Fruit fly (Drosophila melanogaster): ENCODE measurements around the gene CG8087.

The CG8087 gene

DNA sequence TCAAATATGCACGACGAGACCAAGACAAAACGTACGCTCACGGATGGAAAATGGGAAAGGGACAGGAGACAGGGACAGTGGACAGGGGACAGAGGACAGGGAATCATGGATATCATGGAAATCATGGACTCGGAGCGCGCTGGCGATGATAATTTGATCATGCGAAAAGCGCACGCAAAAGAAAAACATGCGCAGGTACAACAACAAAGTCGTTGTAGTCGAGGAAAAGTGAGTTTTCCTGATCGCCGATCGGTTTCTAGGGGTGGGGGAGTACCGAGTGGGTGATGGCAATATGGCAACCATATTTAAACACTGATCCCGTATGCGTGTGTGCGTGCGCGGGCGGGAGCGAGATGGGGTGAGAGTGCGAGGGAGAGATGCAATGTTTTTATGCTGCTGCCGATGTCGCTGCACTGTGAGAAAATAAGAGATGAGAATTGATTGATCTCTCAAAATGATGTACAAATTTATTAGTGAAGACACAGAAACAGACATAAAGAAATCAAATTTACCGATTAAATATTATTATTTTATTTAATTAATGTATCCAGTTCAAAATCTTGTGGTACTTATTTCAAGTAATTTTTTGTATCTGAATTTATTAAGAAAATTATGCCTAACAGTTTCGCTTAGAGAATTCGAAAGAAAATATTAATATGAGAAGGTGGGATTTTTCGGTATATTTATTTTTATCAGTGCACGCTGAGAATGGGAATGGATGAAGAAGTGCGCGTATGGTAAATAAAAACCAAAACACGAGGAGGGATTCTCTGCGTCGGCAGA is 26.3 kb upstream of the CG8087 start (continued):
- TF ChIP-seq salr (GFP tag; optimal IDR thresholded peaks at IDR 0.05) (peak in 1 of 2 experiments; percentile 71), CG11762 (GFP tag; optimal IDR thresholded peaks at IDR 0.05; ENCODE audit: insufficient read depth) (peak; percentile 20), CG8119 (GFP tag; IDR thresholded peaks at IDR 0.05) (peak; percentile 78), net (GFP tag; optimal IDR thresholded peaks at IDR 0.05) (peak; percentile 55), Gug (GFP tag; IDR thresholded peaks at IDR 0.05) (no peak; the same call in 1 of the 2 replicates), cyc (GFP tag; optimal IDR thresholded peaks at IDR 0.05) (no peak), CG10669 (GFP tag; optimal IDR thresholded peaks at IDR 0.05) (peak; percentile 62), CG11902 (GFP tag; optimal IDR thresholded peaks at IDR 0.05) (no peak), CG11294 (GFP tag; IDR thresholded peaks at IDR 0.05) (no peak), lz (GFP tag; optimal IDR thresholded peaks at IDR 0.05) (no peak), CG34406 (GFP tag; optimal IDR thresholded peaks at IDR 0.05) (peak; percentile 63), dac (GFP tag; optimal IDR thresholded peaks at IDR 0.05) (no peak), OdsH (GFP tag; optimal IDR thresholded peaks at IDR 0.05) (peak; percentile 66), fd85E (GFP tag; optimal IDR thresholded peaks at IDR 0.05) (no peak), CG9139 (GFP tag; optimal IDR thresholded peaks at IDR 0.05) (peak; percentile 46), CG4318 (GFP tag; optimal IDR thresholded peaks at IDR 0.05) (peak; percentile 47), ss (GFP tag; optimal IDR thresholded peaks at IDR 0.05) (peak; percentile 64 to 66), esn (GFP tag; optimal IDR thresholded peaks at IDR 0.05) (peak; percentile 20), CG1621 (tag; optimal IDR thresholded peaks at IDR 0.05) (peak; percentile 45), Smox (GFP tag; optimal IDR thresholded peaks at IDR 0.05) (peak; percentile 11)

DNA sequence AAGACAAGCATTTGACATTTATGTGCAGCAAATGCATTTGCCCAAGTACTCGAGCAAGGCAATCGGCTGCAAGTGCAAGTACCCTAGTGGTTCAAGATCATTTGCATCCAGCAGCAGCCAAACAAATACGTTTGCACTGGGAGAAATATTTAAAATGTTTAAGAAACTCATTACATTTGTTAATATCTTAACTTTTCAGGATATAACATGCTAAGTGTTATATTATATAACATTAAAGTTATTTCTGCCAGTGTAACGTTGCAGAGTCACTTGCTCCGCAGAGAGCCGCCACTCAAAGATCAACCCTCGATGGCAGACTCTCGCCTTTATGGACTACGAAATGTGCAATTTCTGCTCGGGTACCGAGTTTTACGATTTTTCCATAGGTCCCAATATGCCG is 24.9 kb upstream of the CG8087 start:
- TF ChIP-seq Eip78C (GFP tag), result peak; percentile 74
- TF ChIP-seq CG6808 (GFP tag; optimal IDR thresholded peaks at IDR 0.05), result peak; percentile 5
- TF ChIP-seq CG3919 (GFP tag; optimal IDR thresholded peaks at IDR 0.05), result peak; percentile 2
- no peak for TF ChIP-seq Hr38 (GFP tag; optimal IDR thresholded peaks at IDR 0.05)
- TF ChIP-seq dsx (GFP tag; optimal IDR thresholded peaks at IDR 0.05; ENCODE audit: poor library complexity, severe bottlenecking), result peak; percentile 44
- TF ChIP-seq CG15336 (GFP tag; IDR thresholded peaks at IDR 0.05), result 0 out of 2 replicates have a peak, but pooled peaks have one; percentile 33
- peak; percentile 29 for TF ChIP-seq CG10669 (GFP tag; optimal IDR thresholded peaks at IDR 0.05)
- TF ChIP-seq acj6 (GFP tag; optimal IDR thresholded peaks at IDR 0.05), result peak; percentile 9
- peak in 1 of 2 experiments; percentile 20 for TF ChIP-seq ss (GFP tag; optimal IDR thresholded peaks at IDR 0.05)
- peak; percentile 1 for TF ChIP-seq achi (GFP tag; optimal IDR thresholded peaks at IDR 0.05)
- TF ChIP-seq CG32006 (GFP tag; optimal IDR thresholded peaks at IDR 0.05), result peak; percentile 32
- peak; percentile 25; the same call in 1 of the 2 replicates for TF ChIP-seq Gug (GFP tag; IDR thresholded peaks at IDR 0.05)
- peak; percentile 25 for TF ChIP-seq svp (GFP tag)
- no peak for TF ChIP-seq CG7368 (GFP tag; optimal IDR thresholded peaks at IDR 0.05)
- no peak for TF ChIP-seq Sox15 (GFP tag; optimal IDR thresholded peaks at IDR 0.05)
- peak; percentile 19 for TF ChIP-seq spab (GFP tag; optimal IDR thresholded peaks at IDR 0.05)
- no peak for TF ChIP-seq CG4318 (GFP tag; optimal IDR thresholded peaks at IDR 0.05)
- 0 out of 3 replicates have a peak, but pooled peaks have one; percentile 37 for TF ChIP-seq CG6163 (GFP tag; IDR thresholded peaks at IDR 0.05)

DNA sequence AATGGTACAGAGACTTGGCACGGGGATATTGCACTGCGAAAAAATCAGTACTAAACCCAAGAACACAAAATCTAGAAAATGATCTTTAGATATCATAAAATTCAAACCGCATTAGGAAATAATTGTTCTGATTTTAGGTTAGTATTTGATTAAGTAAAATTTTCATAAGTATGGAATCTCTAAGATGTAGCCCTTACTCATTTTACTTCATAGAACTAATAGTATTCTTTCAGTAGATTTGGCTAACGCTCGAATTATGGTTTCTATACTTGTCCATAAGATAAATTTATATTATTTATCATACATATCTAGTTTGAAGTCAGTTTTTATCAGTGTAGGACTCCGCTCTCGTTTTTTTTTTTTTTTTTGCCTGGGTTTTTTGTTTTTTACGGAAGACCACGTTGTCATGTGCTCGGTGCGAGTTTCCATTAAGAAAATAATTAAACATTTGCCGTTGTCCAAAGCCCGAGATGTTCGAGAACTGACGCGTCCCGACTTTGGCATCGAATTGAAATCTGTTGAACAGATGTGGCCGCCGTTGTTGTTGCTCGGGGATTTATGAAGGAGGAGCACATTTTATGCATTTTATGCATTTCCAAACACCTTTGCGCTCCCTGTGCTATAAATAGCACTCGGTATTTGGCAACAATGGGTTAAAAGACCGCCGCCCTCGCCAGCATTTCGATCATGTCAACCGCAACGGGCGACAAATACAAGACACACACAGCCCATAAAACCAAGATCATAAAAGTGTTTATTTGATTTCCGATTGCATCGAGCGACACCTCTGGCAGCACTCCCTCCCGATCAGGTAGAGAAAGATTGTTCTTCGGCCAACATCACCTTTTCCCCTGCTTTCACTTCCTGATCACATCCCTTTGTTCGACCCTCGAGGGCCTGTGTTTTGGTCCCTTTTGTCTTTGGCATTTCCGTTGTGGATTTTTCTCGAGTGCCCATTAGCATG is 22.2 kb upstream of the CG8087 start:
- TF ChIP-seq CG34406 (GFP tag; optimal IDR thresholded peaks at IDR 0.05), result no peak
- TF ChIP-seq Eip78C (GFP tag), result peak; percentile 61
- no peak for TF ChIP-seq Sox15 (GFP tag; optimal IDR thresholded peaks at IDR 0.05)
- TF ChIP-seq CG3032 (tag; optimal IDR thresholded peaks at IDR 0.05), result peak; percentile 20
- TF ChIP-seq svp (GFP tag), result peak; percentile 57
- TF ChIP-seq dsx (GFP tag; optimal IDR thresholded peaks at IDR 0.05; ENCODE audit: poor library complexity, severe bottlenecking), result peak; percentile 20

All from whole organism, prepupa.